Fruit fly (Drosophila melanogaster): ENCODE results near the gene Npc2c.

Gene Npc2c

dm6 chr3R:10097531-10098295 is 37.7 kb downstream of the Npc2c start (continued):
- no peak for TF ChIP-seq CG2129 (GFP tag; IDR thresholded peaks at IDR 0.05; ENCODE audit: partially characterized antibody)
- TF ChIP-seq CG10274 (GFP tag; optimal IDR thresholded peaks at IDR 0.05): peak; percentile 78
- peak; percentile 58; the same call in 2 of the 4 replicates for TF ChIP-seq Gug (GFP tag; IDR thresholded peaks at IDR 0.05)
- TF ChIP-seq shn (GFP tag; optimal IDR thresholded peaks at IDR 0.05): peak; percentile 57
- TF ChIP-seq Chrac-16 (GFP tag; optimal IDR thresholded peaks at IDR 0.05): peak; percentile 52
- peak; percentile 58 for TF ChIP-seq Jarid2 (GFP tag; optimal IDR thresholded peaks at IDR 0.05)
- TF ChIP-seq CG7928 (GFP tag; optimal IDR thresholded peaks at IDR 0.05): peak; percentile 33
- peak; percentile 24 for TF ChIP-seq gcm (GFP tag; optimal IDR thresholded peaks at IDR 0.05)
- 0 out of 3 replicates have a peak, but pooled peaks have one; percentile 40 for TF ChIP-seq H15 (GFP tag; IDR thresholded peaks at IDR 0.05)
- peak; percentile 59 for TF ChIP-seq CG18011 (GFP tag; optimal IDR thresholded peaks at IDR 0.05)
- TF ChIP-seq Pdp1 (GFP tag; optimal IDR thresholded peaks at IDR 0.05): peak; percentile 61 to 87
- TF ChIP-seq CG10209 (GFP tag; optimal IDR thresholded peaks at IDR 0.05): peak; percentile 71
- no peak for TF ChIP-seq trem (tag; optimal IDR thresholded peaks at IDR 0.05)
- peak; percentile 30; the same call in 1 of the 2 replicates for TF ChIP-seq Scr (GFP tag; IDR thresholded peaks at IDR 0.05; ENCODE audit: partially characterized antibody)
- TF ChIP-seq CG1233 (GFP tag; optimal IDR thresholded peaks at IDR 0.05): peak; percentile 55
- no peak for TF ChIP-seq croc (GFP tag; conservative IDR thresholded peaks at IDR 0.05)
- peak in 1 of 2 experiments; percentile 85 for TF ChIP-seq eve (GFP tag; optimal IDR thresholded peaks at IDR 0.05)
- TF ChIP-seq YL-1 (GFP tag; optimal IDR thresholded peaks at IDR 0.05): peak; percentile 0
- TF ChIP-seq CG6654 (GFP tag; optimal IDR thresholded peaks at IDR 0.05): peak; percentile 9
- TF ChIP-seq Neu2 (GFP tag; optimal IDR thresholded peaks at IDR 0.05; ENCODE audit: borderline replicate concordance): no peak
- TF ChIP-seq usp (GFP tag; optimal IDR thresholded peaks at IDR 0.05): no peak
- TF ChIP-seq E2f1 (GFP tag; IDR thresholded peaks at IDR 0.05): peak; percentile 55; the same call in 1 of the 2 replicates
- TF ChIP-seq CHES-1-like (GFP tag; optimal IDR thresholded peaks at IDR 0.05): peak; percentile 68
- TF ChIP-seq CG17328 (GFP tag; IDR thresholded peaks at IDR 0.05): peak; percentile 56; the same call in 1 of the 2 replicates
- peak; percentile 31 for TF ChIP-seq pb (GFP tag; optimal IDR thresholded peaks at IDR 0.05)
- TF ChIP-seq CG15011 (GFP tag; optimal IDR thresholded peaks at IDR 0.05): peak; percentile 33
- TF ChIP-seq HHEX (GFP tag; optimal IDR thresholded peaks at IDR 0.05): peak; percentile 82
- TF ChIP-seq CG4820 (GFP tag; optimal IDR thresholded peaks at IDR 0.05): peak; percentile 33
- no peak for TF ChIP-seq Mrtf (GFP tag; IDR thresholded peaks at IDR 0.05)
- no peak for TF ChIP-seq bigmax (GFP tag; optimal IDR thresholded peaks at IDR 0.05)
- peak; percentile 66 for TF ChIP-seq HLH54F (GFP tag; optimal IDR thresholded peaks at IDR 0.05)
- peak; percentile 63 for TF ChIP-seq Dek (tag; optimal IDR thresholded peaks at IDR 0.05)
- TF ChIP-seq zf30C (GFP tag; optimal IDR thresholded peaks at IDR 0.05): no peak
- TF ChIP-seq CG10462 (GFP tag; optimal IDR thresholded peaks at IDR 0.05): peak; percentile 13
- TF ChIP-seq CG13296 (GFP tag; optimal IDR thresholded peaks at IDR 0.05): peak; percentile 78
- TF ChIP-seq vfl (GFP tag; optimal IDR thresholded peaks at IDR 0.05): peak; percentile 53
- TF ChIP-seq CG34224 (GFP tag; IDR thresholded peaks at IDR 0.05; ENCODE audit: partially characterized antibody): peak; percentile 35; the same call in 1 of the 3 replicates
- TF ChIP-seq CG34376 (GFP tag; optimal IDR thresholded peaks at IDR 0.05): peak; percentile 99
- TF ChIP-seq Six4 (GFP tag; optimal IDR thresholded peaks at IDR 0.05): no peak
- peak; percentile 55; the same call in 1 of the 2 replicates for TF ChIP-seq gsb (GFP tag; IDR thresholded peaks at IDR 0.05)
- TF ChIP-seq bsh (GFP tag; optimal IDR thresholded peaks at IDR 0.05): peak in 1 of 2 experiments; percentile 42
- no peak for TF ChIP-seq Bgb (GFP tag; IDR thresholded peaks at IDR 0.05; ENCODE audit: partially characterized antibody)
- peak; percentile 54; the same call in 1 of the 2 replicates for TF ChIP-seq CG8765 (GFP tag; IDR thresholded peaks at IDR 0.05)
- TF ChIP-seq PHDP (tag; optimal IDR thresholded peaks at IDR 0.05): peak; percentile 67
- TF ChIP-seq Deaf1 (tag; optimal IDR thresholded peaks at IDR 0.05): peak; percentile 68
- TF ChIP-seq da (GFP tag; optimal IDR thresholded peaks at IDR 0.05): no peak
- peak; percentile 68 for TF ChIP-seq CG31441 (GFP tag; IDR thresholded peaks at IDR 0.05)
- TF ChIP-seq ab (GFP tag; optimal IDR thresholded peaks at IDR 0.05): no peak

Measured in whole organism, embryonic.